Worm (Caenorhabditis elegans) whole organism, L1 larva: ENCODE measurements around the gene ceh-74.
A peak's percentile ranks its signal among the peaks of the same experiment; 100 is the strongest.

Experiments
- C34B4.2 ChIP-seq: sonication (generic microtip); optimal IDR thresholded peaks from 2 replicates; lab custom pipeline; 2017; ENCODE audit warnings: mild to moderate bottlenecking, missing genetic modification characterization, missing compliant biosample characterization
- aly-2 ChIP-seq: fragments of 150-350 bp; optimal IDR thresholded peaks from 2 replicates; lab custom pipeline; 2014; ENCODE audit warnings: missing biosample characterization, missing genetic modification characterization
- blmp-1 ChIP-seq: fragments of 150-350 bp; optimal IDR thresholded peaks from 2 replicates; lab custom pipeline; 2014; ENCODE audit warnings: missing biosample characterization, missing genetic modification characterization
- dpl-1 ChIP-seq, 3 experiments: fragments of 150-350 bp in 2 of 3; sonication (generic microtip) in 1 of 3; optimal IDR thresholded peaks; 2 replicates each; lab custom pipeline; 2014 to 2017; ENCODE audit warnings: missing biosample characterization in 3 of 3, missing genetic modification characterization in 3 of 3, missing genetic modification reagents in 3 of 3
- lir-3 ChIP-seq: sonication (generic microtip); optimal IDR thresholded peaks from 2 replicates; lab custom pipeline; 2016; ENCODE audit warnings: mild to moderate bottlenecking, missing genetic modification characterization, moderate library complexity, missing compliant biosample characterization; ENCODE audit not compliant: poor library complexity
- lsy-2 ChIP-seq, 2 experiments: fragments of 150-350 bp; optimal IDR thresholded peaks; 2 replicates each; lab custom pipeline; 2014; ENCODE audit warnings: missing biosample characterization in 2 of 2, missing genetic modification characterization in 2 of 2
- mdl-1 ChIP-seq, 2 experiments: fragments of 150-350 bp; optimal IDR thresholded peaks; 2 replicates each; lab custom pipeline; 2014 to 2017; ENCODE audit warnings: missing biosample characterization in 2 of 2, missing genetic modification characterization in 2 of 2, inconsistent platforms in 1 of 2
- pag-3 ChIP-seq: sonication (generic microtip); optimal IDR thresholded peaks from 2 replicates; lab custom pipeline; 2017; ENCODE audit warnings: missing genetic modification characterization, mild to moderate bottlenecking, missing compliant biosample characterization, antibody characterized with exemption, borderline replicate concordance; ENCODE audit not compliant: insufficient read depth
- skn-1 ChIP-seq: fragments of 150-350 bp; optimal IDR thresholded peaks from 2 replicates; lab custom pipeline; 2014; ENCODE audit warnings: missing biosample characterization, missing genetic modification characterization
- unc-130 ChIP-seq: fragments of 150-350 bp; optimal IDR thresholded peaks from 2 replicates; lab custom pipeline; 2017; ENCODE audit warnings: missing biosample characterization, missing genetic modification characterization, inconsistent platforms
- unc-62 ChIP-seq: fragments of 150-350 bp; optimal IDR thresholded peaks from 2 replicates; lab custom pipeline; 2014; ENCODE audit warnings: missing biosample characterization, missing genetic modification reagents, missing genetic modification characterization

- TF ChIP-seq lsy-2 (tag; optimal IDR thresholded peaks at IDR 0.05; lab: Kevin White, UChicago): peak; percentile 67 to 84
- TF ChIP-seq blmp-1 (tag; lab: Kevin White, UChicago): peak; percentile 61
- TF ChIP-seq dpl-1 (GFP tag; optimal IDR thresholded peaks at IDR 0.05; lab: Kevin White, UChicago): peak; percentile 37 to 76 (median 74)
- no peak for TF ChIP-seq unc-62 (GFP tag; lab: Kevin White, UChicago)
- TF ChIP-seq mdl-1 (tag; optimal IDR thresholded peaks at IDR 0.05; lab: Kevin White, UChicago): peak in 1 of 2 experiments; percentile 28
- TF ChIP-seq lir-3 (tag; lab: Kevin White, UChicago): peak; percentile 40
- TF ChIP-seq C34B4.2 (tag; lab: Kevin White, UChicago): no peak
- peak; percentile 21 for TF ChIP-seq aly-2
- TF ChIP-seq skn-1 (tag; lab: Kevin White, UChicago): no peak
- TF ChIP-seq pag-3 (tag; lab: Kevin White, UChicago): no peak
- TF ChIP-seq unc-130 (tag; lab: Kevin White, UChicago): peak; percentile 9
These were observed 7.6 kb downstream of the ceh-74 start, which contains the start of the genes trm-1 and ints-2 for ce11 chrV:14185438-14185837.
